Fruit fly (Drosophila melanogaster) whole organism, embryonic: ENCODE measurements around the gene CG9444.

Experiments used
- Antp ChIP-seq: fragments of 200-800 bp; sonication (Bioruptor generic); optimal IDR thresholded peaks from 3 replicates; lab custom pipeline; 2016; ENCODE audit warnings: missing biosample characterization, missing genetic modification characterization
- CG10274 ChIP-seq: fragments of 200-800 bp; sonication (Bioruptor generic); optimal IDR thresholded peaks from 3 replicates; lab custom pipeline; 2017; ENCODE audit warnings: missing biosample characterization, mild to moderate bottlenecking, missing genetic modification characterization
- CG10543 ChIP-seq: fragments of 200-800 bp; sonication (Bioruptor generic); optimal IDR thresholded peaks from 3 replicates; lab custom pipeline; 2017; ENCODE audit warnings: missing biosample characterization, mild to moderate bottlenecking, missing genetic modification characterization, moderate library complexity
- CG10979 ChIP-seq: fragments of 200-800 bp; sonication (Bioruptor generic); optimal IDR thresholded peaks from 2 replicates; lab custom pipeline; 2018; ENCODE audit warnings: missing biosample characterization, mild to moderate bottlenecking, missing genetic modification characterization, moderate library complexity
- CG11398 ChIP-seq: fragments of 200-800 bp; sonication (Bioruptor generic); optimal IDR thresholded peaks from 2 replicates; lab custom pipeline; 2016; ENCODE audit warnings: missing biosample characterization, missing genetic modification characterization
- CG12659 ChIP-seq: fragments of 200-800 bp; sonication (Bioruptor generic); optimal IDR thresholded peaks from 3 replicates; lab custom pipeline; 2017; ENCODE audit warnings: mild to moderate bottlenecking, missing biosample characterization, missing genetic modification reagents, missing genetic modification characterization
- CG1603 ChIP-seq: fragments of 200-800 bp; sonication (Bioruptor generic); optimal IDR thresholded peaks from 2 replicates; lab custom pipeline; 2019; ENCODE audit warnings: missing biosample characterization, mild to moderate bottlenecking, missing genetic modification characterization, moderate library complexity
- CG16779 ChIP-seq: fragments of 200-800 bp; sonication (Bioruptor generic); IDR thresholded peaks from 2 replicates; pipeline ENCODE4 v1.3.6; 2022; ENCODE audit warnings: missing biosample characterization, missing genetic modification characterization
- CG1792 ChIP-seq: fragments of 200-800 bp; sonication (Bioruptor generic); optimal IDR thresholded peaks from 2 replicates; lab custom pipeline; 2016; ENCODE audit warnings: missing biosample characterization, missing genetic modification characterization
- CG34224 ChIP-seq: fragments of 200-800 bp; sonication (Bioruptor generic); IDR thresholded peaks from 3 replicates; pipeline ENCODE4 v1.3.6; 2022; ENCODE audit warnings: missing biosample characterization, missing genetic modification characterization; ENCODE audit not compliant: partially characterized antibody
- CG4328 ChIP-seq: fragments of 200-800 bp; sonication (Bioruptor generic); optimal IDR thresholded peaks from 3 replicates; lab custom pipeline; 2017; ENCODE audit warnings: missing biosample characterization, missing genetic modification reagents, missing genetic modification characterization
- CG5180 ChIP-seq: fragments of 200-800 bp; sonication (Bioruptor generic); optimal IDR thresholded peaks from 3 replicates; lab custom pipeline; 2017; ENCODE audit warnings: missing biosample characterization, missing genetic modification characterization, mild to moderate bottlenecking, moderate library complexity, missing genetic modification reagents
- CG6272 ChIP-seq: fragments of 200-800 bp; sonication (Bioruptor generic); IDR thresholded peaks from 2 replicates; pipeline ENCODE4 v1.3.6; 2022; ENCODE audit warnings: missing biosample characterization, missing genetic modification characterization
- CG7357 ChIP-seq: fragments of 200-800 bp; sonication (Bioruptor generic); IDR thresholded peaks from 3 replicates; pipeline ENCODE4 v1.3.6; 2022; ENCODE audit warnings: missing biosample characterization, missing genetic modification characterization
- CG7372 ChIP-seq: fragments of 200-800 bp; sonication (Bioruptor generic); IDR thresholded peaks from 2 replicates; pipeline ENCODE4 v1.3.6; 2022; ENCODE audit warnings: missing biosample characterization, missing genetic modification characterization
- CG8924 ChIP-seq: fragments of 200-800 bp; optimal IDR thresholded peaks from 3 replicates; lab custom pipeline; 2019; ENCODE audit warnings: missing biosample characterization, mild to moderate bottlenecking, missing genetic modification characterization, moderate library complexity
- CG9215 ChIP-seq: fragments of 200-800 bp; sonication (Bioruptor generic); IDR thresholded peaks from 2 replicates; pipeline ENCODE4 v1.3.6; 2022; ENCODE audit warnings: missing biosample characterization, missing genetic modification characterization
- CG9932 ChIP-seq: fragments of 200-800 bp; sonication (Bioruptor generic); IDR thresholded peaks from 2 replicates; pipeline ENCODE4 v1.3.6; 2022; ENCODE audit warnings: missing biosample characterization, missing genetic modification characterization
- CkIIα-i1 ChIP-seq: fragments of 200-800 bp; sonication (Bioruptor generic); IDR thresholded peaks from 2 replicates; pipeline ENCODE4 v1.3.6; 2022; ENCODE audit warnings: missing biosample characterization, missing genetic modification characterization
- Dfd ChIP-seq, 2 experiments: fragments of >200 bp; optimal IDR thresholded peaks; 2 replicates each; lab custom pipeline; 2017; ENCODE audit warnings: missing biosample characterization in 2 of 2, missing genetic modification characterization in 2 of 2
- Doc3 ChIP-seq: fragments of 200-800 bp; sonication (Bioruptor generic); IDR thresholded peaks from 3 replicates; pipeline ENCODE4 v1.3.6; 2022; ENCODE audit warnings: missing biosample characterization, missing genetic modification characterization; ENCODE audit not compliant: partially characterized antibody
- Eip74EF ChIP-seq, 2 experiments: fragments of 200-800 bp in 1 of 2; fragments of >200 bp in 1 of 2; sonication (Bioruptor generic) in 1 of 2; optimal IDR thresholded peaks; 2 replicates each; lab custom pipeline; 2017 to 2019; ENCODE audit warnings: missing biosample characterization in 2 of 2, missing genetic modification characterization in 2 of 2, mild to moderate bottlenecking in 1 of 2, moderate library complexity in 1 of 2
- Fer3 ChIP-seq: fragments of 200-800 bp; sonication (Bioruptor generic); optimal IDR thresholded peaks from 2 replicates; lab custom pipeline; 2018; ENCODE audit warnings: missing biosample characterization, mild to moderate bottlenecking, missing genetic modification characterization, moderate library complexity
- Lim3 ChIP-seq: fragments of 200-800 bp; sonication (Bioruptor generic); IDR thresholded peaks from 2 replicates; pipeline ENCODE4 v1.3.6; 2022; ENCODE audit warnings: missing biosample characterization, missing genetic modification characterization
- Max ChIP-seq: fragments of 200-800 bp; sonication (Bioruptor generic); optimal IDR thresholded peaks from 2 replicates; lab custom pipeline; 2016; ENCODE audit warnings: missing biosample characterization, mild to moderate bottlenecking, missing genetic modification characterization
- Mrtf ChIP-seq: fragments of 200-800 bp; sonication (Bioruptor generic); IDR thresholded peaks from 3 replicates; pipeline ENCODE4 v1.3.6; 2022; ENCODE audit warnings: missing biosample characterization, missing genetic modification characterization
- Myb ChIP-seq: fragments of 200-800 bp; sonication (Bioruptor generic); optimal IDR thresholded peaks from 2 replicates; lab custom pipeline; 2016; ENCODE audit warnings: missing biosample characterization, missing genetic modification characterization
- Sin3A ChIP-seq: fragments of >200 bp; optimal IDR thresholded peaks from 2 replicates; lab custom pipeline; 2018
- Usf ChIP-seq: fragments of 200-800 bp; sonication (Bioruptor generic); optimal IDR thresholded peaks from 2 replicates; lab custom pipeline; 2017; ENCODE audit warnings: missing genotype, missing biosample characterization, missing genetic modification characterization
- ara ChIP-seq: fragments of 200-800 bp; sonication (Bioruptor generic); IDR thresholded peaks from 2 replicates; pipeline ENCODE4 v1.3.6; 2022; ENCODE audit warnings: missing biosample characterization, missing genetic modification characterization
- bbx ChIP-seq: fragments of 200-800 bp; sonication (Bioruptor generic); IDR thresholded peaks from 2 replicates; pipeline ENCODE4 v1.3.6; 2022; ENCODE audit warnings: missing biosample characterization, missing genetic modification characterization; ENCODE audit not compliant: partially characterized antibody
- cato ChIP-seq: fragments of 200-800 bp; sonication (Bioruptor generic); optimal IDR thresholded peaks from 2 replicates; lab custom pipeline; 2016; ENCODE audit warnings: missing biosample characterization, missing genetic modification characterization, borderline replicate concordance
- chm ChIP-seq: fragments of 200-800 bp; sonication (Bioruptor generic); IDR thresholded peaks from 2 replicates; pipeline ENCODE4 v1.3.6; 2022; ENCODE audit warnings: missing biosample characterization, missing genetic modification characterization
- en ChIP-seq: fragments of 200-800 bp; sonication (Bioruptor generic); optimal IDR thresholded peaks from 2 replicates; lab custom pipeline; 2016; ENCODE audit warnings: missing biosample characterization, missing genetic modification characterization
- eyg ChIP-seq: fragments of 200-800 bp; sonication (Bioruptor generic); optimal IDR thresholded peaks from 3 replicates; lab custom pipeline; 2016; ENCODE audit warnings: missing biosample characterization, missing genetic modification characterization
- gfzf ChIP-seq: fragments of 200-800 bp; sonication (Bioruptor generic); optimal IDR thresholded peaks from 2 replicates; lab custom pipeline; 2016; ENCODE audit warnings: missing biosample characterization, mild to moderate bottlenecking, missing genetic modification characterization, moderate library complexity
- hb ChIP-seq: fragments of 200-800 bp; sonication (Bioruptor generic); IDR thresholded peaks from 3 replicates; pipeline ENCODE4 v1.3.6; 2022; ENCODE audit warnings: missing biosample characterization, missing genetic modification characterization; ENCODE audit not compliant: partially characterized antibody
- jing ChIP-seq: fragments of 200-800 bp; sonication (Bioruptor generic); optimal IDR thresholded peaks from 2 replicates; lab custom pipeline; 2018; ENCODE audit warnings: missing biosample characterization, mild to moderate bottlenecking, missing genetic modification characterization
- maf-S ChIP-seq: fragments of 200-800 bp; sonication (Bioruptor generic); optimal IDR thresholded peaks from 2 replicates; lab custom pipeline; 2016; ENCODE audit warnings: missing biosample characterization, missing genetic modification characterization
- mld ChIP-seq: fragments of 200-800 bp; sonication (Bioruptor generic); IDR thresholded peaks from 3 replicates; pipeline ENCODE4 v1.3.6; 2022; ENCODE audit warnings: missing biosample characterization, missing genetic modification characterization; ENCODE audit not compliant: partially characterized antibody
- nom ChIP-seq: fragments of 200-800 bp; sonication (Bioruptor generic); optimal IDR thresholded peaks from 2 replicates; lab custom pipeline; 2017; ENCODE audit warnings: missing biosample characterization, missing genetic modification characterization, mild to moderate bottlenecking, moderate library complexity, missing genetic modification reagents
- p53 ChIP-seq: fragments of 200-800 bp; sonication (Bioruptor generic); optimal IDR thresholded peaks from 2 replicates; lab custom pipeline; 2016; ENCODE audit warnings: missing biosample characterization, missing genetic modification characterization
- pho ChIP-seq: fragments of 200-800 bp; sonication (Bioruptor generic); optimal IDR thresholded peaks from 2 replicates; lab custom pipeline; 2016; ENCODE audit warnings: missing biosample characterization, missing genetic modification characterization
- phol ChIP-seq: fragments of 200-800 bp; sonication (Bioruptor generic); optimal IDR thresholded peaks from 3 replicates; lab custom pipeline; 2018; ENCODE audit warnings: missing biosample characterization, mild to moderate bottlenecking, missing genetic modification characterization, moderate library complexity
- pnt ChIP-seq: fragments of 200-800 bp; sonication (Bioruptor generic); optimal IDR thresholded peaks from 3 replicates; lab custom pipeline; 2016; ENCODE audit warnings: missing biosample characterization, missing genetic modification characterization
- rib ChIP-seq: fragments of 200-800 bp; sonication (Bioruptor generic); IDR thresholded peaks from 2 replicates; pipeline ENCODE4 v1.3.6; 2022; ENCODE audit warnings: missing biosample characterization, missing genetic modification characterization
- ro ChIP-seq: fragments of 200-800 bp; sonication (Bioruptor generic); IDR thresholded peaks from 2 replicates; pipeline ENCODE4 v1.3.6; 2022; ENCODE audit warnings: missing biosample characterization, missing genetic modification characterization
- sens-2 ChIP-seq: fragments of 200-800 bp; sonication (Bioruptor generic); IDR thresholded peaks from 2 replicates; pipeline ENCODE4 v1.3.6; 2022; ENCODE audit warnings: missing biosample characterization, missing genetic modification characterization
- ttk ChIP-seq: fragments of 200-800 bp; sonication (Bioruptor generic); IDR thresholded peaks from 2 replicates; pipeline ENCODE4 v2.1.2; 2022; ENCODE audit warnings: missing biosample characterization, missing genetic modification characterization
- twi ChIP-seq: fragments of 200-800 bp; optimal IDR thresholded peaks from 2 replicates; lab custom pipeline; 2019; ENCODE audit warnings: missing biosample characterization, mild to moderate bottlenecking, missing genetic modification characterization, moderate library complexity
- wek ChIP-seq: fragments of 200-800 bp; sonication (Bioruptor generic); optimal IDR thresholded peaks from 3 replicates; lab custom pipeline; 2018; ENCODE audit warnings: missing biosample characterization, mild to moderate bottlenecking, missing genetic modification characterization, moderate library complexity

CG9444 gene

DNA sequence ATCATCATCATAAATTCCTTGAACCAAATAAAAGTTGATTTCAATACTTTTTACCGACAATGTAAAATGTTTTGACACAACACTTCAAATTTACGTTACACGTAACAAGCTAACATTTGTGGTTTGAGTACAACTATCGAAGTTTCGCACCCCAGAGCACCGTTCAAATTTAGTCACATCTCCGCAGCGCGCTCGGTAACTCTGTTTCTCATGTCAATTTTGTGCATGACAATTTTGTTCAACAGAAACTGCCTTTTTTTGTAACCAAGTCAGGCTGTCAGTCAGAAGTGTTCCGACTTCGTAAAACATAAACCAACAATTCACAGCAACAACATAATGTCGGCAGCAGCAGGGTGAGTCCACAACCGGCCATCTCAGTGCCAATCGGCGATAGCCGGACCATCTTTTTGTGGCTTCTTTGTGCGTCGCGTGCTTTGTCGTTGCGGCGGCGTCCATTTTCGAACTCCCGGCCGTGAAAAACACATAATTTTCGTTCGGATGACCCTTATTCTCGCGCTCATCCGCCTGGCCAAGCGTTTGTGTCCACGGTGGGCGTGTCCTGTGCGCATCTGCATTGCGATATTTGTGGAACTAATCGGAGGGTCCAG, 6.2 kb downstream of the CG9444 start, which contains the start of gene p23 (continued):
- TF ChIP-seq CG16779 (GFP tag; lab: Robert Waterston, UW) (no peak), en (no peak), maf-S (GFP tag; lab: Kevin White, UChicago) (no peak), Max (GFP tag; lab: Kevin White, UChicago) (no peak), CG10274 (GFP tag; lab: Kevin White, UChicago) (no peak), Myb (GFP tag; lab: Kevin White, UChicago) (peak; percentile 81), CG12659 (GFP tag; lab: Kevin White, UChicago) (peak; percentile 66), CG7372 (no peak), sens-2 (no peak), pnt (GFP tag; lab: Kevin White, UChicago) (no peak), twi (tag; lab: Kevin White, UChicago) (no peak), CG10543 (peak; percentile 15), CG9932 (no peak; the same call in 1 of the 2 replicates), Mrtf (GFP tag; lab: Robert Waterston, UW) (no peak), CG34224 (GFP tag; lab: Robert Waterston, UW) (peak; percentile 42; the same call in 1 of the 3 replicates), Sin3A (lab: Kevin White, UChicago) (peak; percentile 57), CG7357 (no peak), jing (no peak), eyg (GFP tag; lab: Kevin White, UChicago) (no peak), ara (GFP tag; lab: Robert Waterston, UW) (no peak), Fer3 (no peak), chm (peak; percentile 44; the same call in 1 of the 2 replicates), CG4328 (no peak), wek (GFP tag; lab: Kevin White, UChicago) (no peak), Lim3 (GFP tag; lab: Robert Waterston, UW) (no peak), cato (GFP tag; lab: Kevin White, UChicago) (no peak), CG1603 (tag; lab: Kevin White, UChicago) (peak; percentile 86), CG9215 (GFP tag; lab: Robert Waterston, UW) (no peak), hb (GFP tag; lab: Robert Waterston, UW) (no peak), Doc3 (no peak), nom (GFP tag; lab: Kevin White, UChicago) (no peak), rib (GFP tag; lab: Robert Waterston, UW) (no peak), ro (GFP tag; lab: Robert Waterston, UW) (no peak), Eip74EF (GFP tag; optimal IDR thresholded peaks at IDR 0.05; lab: Kevin White, UChicago) (no peak), Usf (GFP tag; lab: Kevin White, UChicago) (no peak), Antp (GFP tag; lab: Kevin White, UChicago) (no peak), CG5180 (GFP tag; lab: Kevin White, UChicago) (no peak), gfzf (GFP tag; lab: Kevin White, UChicago) (peak; percentile 98), CG11398 (GFP tag; lab: Kevin White, UChicago) (no peak), pho (GFP tag; lab: Kevin White, UChicago) (peak; percentile 24), CG6272 (GFP tag; lab: Robert Waterston, UW) (no peak), ttk (GFP tag; lab: Robert Waterston, UW) (no peak), bbx (peak; percentile 60), p53 (GFP tag; lab: Kevin White, UChicago) (peak; percentile 69), CG8924 (tag; lab: Kevin White, UChicago) (peak; percentile 32), CG1792 (no peak), mld (GFP tag; lab: Robert Waterston, UW) (no peak), Dfd (GFP tag; optimal IDR thresholded peaks at IDR 0.05; lab: Kevin White, UChicago) (no peak), phol (tag; lab: Kevin White, UChicago) (peak; percentile 19), CkIIα-i1 (no peak), CG10979 (tag; lab: Kevin White, UChicago) (no peak)
